Worm (Caenorhabditis elegans) whole organism, L2 larva: Measurements from ENCODE around the gene col-40.

ENCODE experiments used
- R02D3.7 ChIP-seq: fragments of 150-350 bp; optimal IDR thresholded peaks from 2 replicates; lab custom pipeline; 2014; ENCODE audit warnings: missing biosample characterization, missing genetic modification characterization
- egl-27 ChIP-seq: sonication (generic microtip); optimal IDR thresholded peaks from 3 replicates; lab custom pipeline; 2017; ENCODE audit warnings: missing biosample characterization, missing genetic modification reagents, missing genetic modification characterization
- elt-1 ChIP-seq: fragments of 150-350 bp; optimal IDR thresholded peaks from 2 replicates; lab custom pipeline; 2014; ENCODE audit warnings: missing biosample characterization, missing genetic modification characterization
- elt-3 ChIP-seq: sonication (generic microtip); optimal IDR thresholded peaks from 2 replicates; lab custom pipeline; 2017; ENCODE audit warnings: missing biosample characterization, missing genetic modification characterization
- gmeb-1 ChIP-seq: fragments of 150-350 bp; optimal IDR thresholded peaks from 2 replicates; lab custom pipeline; 2014; ENCODE audit warnings: missing biosample characterization, missing genetic modification characterization
- nhr-237 ChIP-seq: fragments of 150-350 bp; optimal IDR thresholded peaks from 2 replicates; lab custom pipeline; 2014; ENCODE audit warnings: missing biosample characterization, missing genetic modification characterization
- nhr-25 ChIP-seq: fragments of 150-350 bp; sonication (generic microtip); optimal IDR thresholded peaks from 3 replicates; lab custom pipeline; 2014; ENCODE audit warnings: missing biosample characterization, missing genetic modification characterization
- skn-1 ChIP-seq: sonication (generic microtip); optimal IDR thresholded peaks from 2 replicates; lab custom pipeline; 2017; ENCODE audit warnings: missing biosample characterization, missing genetic modification characterization

ce11 chrII:1124757-1125156, 18.0 kb upstream of the col-40 start:
- TF ChIP-seq gmeb-1 (tag; lab: Kevin White, UChicago) (no peak), skn-1 (tag; lab: Kevin White, UChicago) (no peak), egl-27 (tag; lab: Kevin White, UChicago) (no peak), elt-1 (tag; lab: Kevin White, UChicago) (no peak), nhr-237 (tag; lab: Kevin White, UChicago) (no peak), R02D3.7 (tag; lab: Kevin White, UChicago) (no peak), nhr-25 (tag; lab: Kevin White, UChicago) (no peak), elt-3 (tag; lab: Kevin White, UChicago) (no peak)
